Worm (Caenorhabditis elegans): ENCODE measurements around the gene Y51A2B.6.

DNA sequence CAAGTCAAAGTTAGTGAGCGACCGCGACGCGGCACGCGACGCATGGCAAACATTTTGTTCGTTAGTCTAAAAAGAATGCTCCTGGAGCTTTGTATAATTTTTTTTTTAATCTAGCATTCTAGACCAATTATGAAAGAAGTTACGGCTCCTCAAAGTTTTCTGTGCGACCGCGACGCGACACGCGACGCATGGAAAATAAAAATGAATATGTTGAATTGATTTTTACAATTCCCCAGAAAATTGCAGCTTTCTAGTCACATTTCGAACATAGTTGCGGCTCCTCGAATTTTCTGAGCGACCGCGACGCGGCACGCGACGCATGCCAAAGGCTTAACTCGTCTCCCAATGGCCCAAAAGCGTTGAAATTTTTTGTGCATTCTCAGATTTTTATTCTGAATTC is 30.4 kb upstream of the Y51A2B.6 start, which contains the start of gene ZK262.4:
- TF ChIP-seq unc-62 (GFP tag; optimal IDR thresholded peaks at IDR 0.05) (no peak), ama-1 (optimal IDR thresholded peaks at IDR 0.05) (no peak), ztf-4 (tag; optimal IDR thresholded peaks at IDR 0.05) (no peak), mdl-1 (tag; optimal IDR thresholded peaks at IDR 0.05) (no peak), elt-1 (tag; optimal IDR thresholded peaks at IDR 0.05) (no peak), ztf-11 (tag; optimal IDR thresholded peaks at IDR 0.05) (no peak), mab-5 (tag; optimal IDR thresholded peaks at IDR 0.05) (no peak), egl-27 (tag; optimal IDR thresholded peaks at IDR 0.05) (no peak)
